Worm (Caenorhabditis elegans) whole organism, L2 larva: ENCODE measurements around the gene ras-1.
A peak's percentile ranks its signal among the peaks of the same experiment; 100 is the strongest.

Experiments used
- C34F6.9 ChIP-seq: fragments of 150-350 bp; optimal IDR thresholded peaks from 2 replicates; lab custom pipeline; 2014; ENCODE audit warnings: missing biosample characterization, missing genetic modification characterization
- F13H6.1 ChIP-seq: sonication (generic microtip); optimal IDR thresholded peaks from 2 replicates; lab custom pipeline; 2016; ENCODE audit warnings: missing genetic modification characterization, missing compliant biosample characterization
- R02D3.7 ChIP-seq: fragments of 150-350 bp; optimal IDR thresholded peaks from 2 replicates; lab custom pipeline; 2014; ENCODE audit warnings: missing biosample characterization, missing genetic modification characterization
- Y55F3AM.14 ChIP-seq: fragments of 200-800 bp; sonication (Bioruptor generic); optimal IDR thresholded peaks from 2 replicates; lab custom pipeline; 2018; ENCODE audit warnings: mild to moderate bottlenecking, missing genetic modification characterization, missing compliant biosample characterization
- ZK546.5 ChIP-seq: sonication (generic microtip); optimal IDR thresholded peaks from 2 replicates; lab custom pipeline; 2017; ENCODE audit warnings: missing biosample characterization, missing genetic modification characterization
- alr-1 ChIP-seq: fragments of 150-350 bp; optimal IDR thresholded peaks from 2 replicates; lab custom pipeline; 2014; ENCODE audit warnings: missing biosample characterization, missing genetic modification characterization
- aly-2 ChIP-seq: fragments of 150-350 bp; optimal IDR thresholded peaks from 2 replicates; lab custom pipeline; 2014; ENCODE audit warnings: missing biosample characterization, missing genetic modification characterization
- ama-1 ChIP-seq: fragments of 150-350 bp; optimal IDR thresholded peaks from 2 replicates; lab custom pipeline; 2018; ENCODE audit warnings: inconsistent platforms
- blmp-1 ChIP-seq: sonication (generic microtip); optimal IDR thresholded peaks from 2 replicates; lab custom pipeline; 2017; ENCODE audit warnings: missing genetic modification characterization, mild to moderate bottlenecking, missing compliant biosample characterization, antibody characterized with exemption, moderate library complexity; ENCODE audit not compliant: insufficient read depth
- ceh-16 ChIP-seq: fragments of 150-350 bp; optimal IDR thresholded peaks from 2 replicates; lab custom pipeline; 2014; ENCODE audit warnings: missing biosample characterization, missing genetic modification characterization
- ceh-82 ChIP-seq: fragments of 150-350 bp; optimal IDR thresholded peaks from 2 replicates; lab custom pipeline; 2014; ENCODE audit warnings: missing biosample characterization, missing genetic modification characterization
- dmd-4 ChIP-seq: sonication (generic microtip); optimal IDR thresholded peaks from 2 replicates; lab custom pipeline; 2017; ENCODE audit warnings: missing biosample characterization, missing genetic modification characterization
- elt-1 ChIP-seq: fragments of 150-350 bp; optimal IDR thresholded peaks from 2 replicates; lab custom pipeline; 2014; ENCODE audit warnings: missing biosample characterization, missing genetic modification characterization
- elt-3 ChIP-seq: sonication (generic microtip); optimal IDR thresholded peaks from 2 replicates; lab custom pipeline; 2017; ENCODE audit warnings: missing biosample characterization, missing genetic modification characterization
- fos-1 ChIP-seq: fragments of 150-350 bp; optimal IDR thresholded peaks from 2 replicates; lab custom pipeline; 2014; ENCODE audit warnings: missing biosample characterization, missing genetic modification characterization
- gmeb-1 ChIP-seq: fragments of 150-350 bp; optimal IDR thresholded peaks from 2 replicates; lab custom pipeline; 2014; ENCODE audit warnings: missing biosample characterization, missing genetic modification characterization
- lin-11 ChIP-seq: fragments of 150-350 bp; sonication (generic microtip); optimal IDR thresholded peaks from 2 replicates; lab custom pipeline; 2014; ENCODE audit warnings: missing biosample characterization, missing genetic modification characterization, inconsistent platforms, mixed read lengths
- lin-13 ChIP-seq: fragments of 150-350 bp; optimal IDR thresholded peaks from 2 replicates; lab custom pipeline; 2014; ENCODE audit warnings: missing biosample characterization, missing genetic modification reagents, missing genetic modification characterization
- lsy-2 ChIP-seq, 2 experiments: fragments of 150-350 bp in 1 of 2; sonication (generic microtip) in 1 of 2; optimal IDR thresholded peaks; 2 replicates each; lab custom pipeline; 2014 to 2017; ENCODE audit warnings: missing biosample characterization in 2 of 2, missing genetic modification characterization in 2 of 2
- mab-5 ChIP-seq: fragments of 150-350 bp; optimal IDR thresholded peaks from 2 replicates; lab custom pipeline; 2014; ENCODE audit warnings: missing biosample characterization, missing genetic modification characterization
- mbf-1 ChIP-seq: sonication (generic microtip); optimal IDR thresholded peaks from 2 replicates; lab custom pipeline; 2017; ENCODE audit warnings: missing biosample characterization, missing genetic modification characterization
- mdl-1 ChIP-seq, 2 experiments: fragments of 150-350 bp in 1 of 2; sonication (generic microtip) in 1 of 2; optimal IDR thresholded peaks; 2 replicates each; lab custom pipeline; 2017; ENCODE audit warnings: missing biosample characterization in 2 of 2, missing genetic modification characterization in 2 of 2
- nhr-10 ChIP-seq: sonication (generic microtip); optimal IDR thresholded peaks from 2 replicates; lab custom pipeline; 2017; ENCODE audit warnings: missing biosample characterization, missing genetic modification characterization
- nhr-11 ChIP-seq: fragments of 150-350 bp; optimal IDR thresholded peaks from 2 replicates; lab custom pipeline; 2014; ENCODE audit warnings: missing biosample characterization, missing genetic modification characterization
- nhr-12 ChIP-seq: fragments of 150-350 bp; optimal IDR thresholded peaks from 2 replicates; lab custom pipeline; 2014; ENCODE audit warnings: missing biosample characterization, missing genetic modification characterization
- nhr-21 ChIP-seq: fragments of 150-350 bp; optimal IDR thresholded peaks from 2 replicates; lab custom pipeline; 2014; ENCODE audit warnings: missing biosample characterization, missing genetic modification characterization
- nhr-23 ChIP-seq: fragments of 150-350 bp; optimal IDR thresholded peaks from 2 replicates; lab custom pipeline; 2014; ENCODE audit warnings: missing biosample characterization, missing genetic modification reagents, missing genetic modification characterization
- nhr-237 ChIP-seq: fragments of 150-350 bp; optimal IDR thresholded peaks from 2 replicates; lab custom pipeline; 2014; ENCODE audit warnings: missing biosample characterization, missing genetic modification characterization
- nhr-6 ChIP-seq: fragments of 150-350 bp; optimal IDR thresholded peaks from 2 replicates; lab custom pipeline; 2014; ENCODE audit warnings: missing biosample characterization, missing genetic modification characterization
- nhr-77 ChIP-seq: fragments of 150-350 bp; optimal IDR thresholded peaks from 2 replicates; lab custom pipeline; 2014; ENCODE audit warnings: missing biosample characterization, missing genetic modification characterization
- peb-1 ChIP-seq: fragments of 150-350 bp; optimal IDR thresholded peaks from 2 replicates; lab custom pipeline; 2014; ENCODE audit warnings: missing biosample characterization, missing genetic modification characterization
- sem-4 ChIP-seq: fragments of 150-350 bp; optimal IDR thresholded peaks from 2 replicates; lab custom pipeline; 2014; ENCODE audit warnings: missing biosample characterization, missing genetic modification reagents, missing genetic modification characterization
- skn-1 ChIP-seq: sonication (generic microtip); optimal IDR thresholded peaks from 2 replicates; lab custom pipeline; 2017; ENCODE audit warnings: missing biosample characterization, missing genetic modification characterization
- sma-9 ChIP-seq, 2 experiments: fragments of 150-350 bp in 1 of 2; sonication (generic microtip) in 1 of 2; optimal IDR thresholded peaks; 2 replicates each; lab custom pipeline; 2014 to 2016; ENCODE audit warnings: missing genetic modification characterization in 2 of 2, mild to moderate bottlenecking in 1 of 2, missing biosample characterization in 1 of 2, missing compliant biosample characterization in 1 of 2, missing genetic modification reagents in 1 of 2, moderate library complexity in 1 of 2
- snpc-4 ChIP-seq: fragments of 150-350 bp; optimal IDR thresholded peaks from 2 replicates; lab custom pipeline; 2014; ENCODE audit warnings: missing biosample characterization, missing genetic modification characterization
- unc-39 ChIP-seq: fragments of 150-350 bp; optimal IDR thresholded peaks from 2 replicates; lab custom pipeline; 2014; ENCODE audit warnings: missing biosample characterization, missing genetic modification characterization
- unc-55 ChIP-seq: fragments of 150-350 bp; sonication (generic microtip); optimal IDR thresholded peaks from 3 replicates; lab custom pipeline; 2014; ENCODE audit warnings: missing biosample characterization, missing genetic modification reagents, missing genetic modification characterization
- unc-62 ChIP-seq: fragments of 150-350 bp; optimal IDR thresholded peaks from 2 replicates; lab custom pipeline; 2014; ENCODE audit warnings: missing biosample characterization, missing genetic modification reagents, missing genetic modification characterization
- zag-1 ChIP-seq: fragments of 150-350 bp; optimal IDR thresholded peaks from 2 replicates; lab custom pipeline; 2014; ENCODE audit warnings: missing biosample characterization, missing genetic modification characterization
- ztf-1 ChIP-seq: fragments of 200-800 bp; sonication (Bioruptor generic); conservative IDR thresholded peaks from 2 replicates; pipeline ENCODE4 v1.3.6; 2022; ENCODE audit warnings: missing genetic modification characterization, missing compliant biosample characterization
- ztf-11 ChIP-seq: sonication (generic microtip); optimal IDR thresholded peaks from 2 replicates; lab custom pipeline; 2017; ENCODE audit warnings: missing biosample characterization, missing genetic modification characterization
- ztf-4 ChIP-seq: fragments of 150-350 bp; optimal IDR thresholded peaks from 2 replicates; lab custom pipeline; 2014; ENCODE audit warnings: missing biosample characterization, missing genetic modification characterization

Gene ras-1

DNA sequence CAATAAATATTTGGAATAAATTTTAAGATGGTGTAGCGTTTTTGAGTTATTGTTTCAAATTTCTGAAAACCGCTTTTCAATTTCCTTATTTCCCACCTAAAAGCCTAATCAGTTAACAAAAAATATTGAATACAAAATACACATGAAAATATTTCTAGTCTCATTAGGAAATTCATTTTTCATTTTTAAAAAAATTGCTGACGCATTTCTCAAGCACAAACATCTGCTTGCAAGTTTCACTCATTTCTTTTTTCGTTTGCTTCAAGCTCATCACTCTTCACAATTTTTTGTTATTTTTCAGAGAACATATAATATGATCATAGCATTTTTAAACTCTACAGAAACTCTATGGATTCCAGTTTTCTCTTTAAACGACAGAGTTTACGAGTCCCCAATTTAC, 35.9 kb upstream of the ras-1 start, which contains the start of gene sre-41:
TSS of gene sre-41 (plus strand) at position 301 of the 400 bp plus-strand sequence.
- TF ChIP-seq gmeb-1 (tag; lab: Kevin White, UChicago) (no peak), unc-62 (GFP tag; lab: Kevin White, UChicago) (no peak), ceh-82 (tag; lab: Kevin White, UChicago) (no peak), mdl-1 (tag; optimal IDR thresholded peaks at IDR 0.05; lab: Kevin White, UChicago) (no peak), unc-55 (GFP tag; lab: Kevin White, UChicago) (no peak), fos-1 (tag; lab: Kevin White, UChicago) (no peak), ceh-16 (no peak), ZK546.5 (tag; lab: Kevin White, UChicago) (no peak), elt-1 (tag; lab: Kevin White, UChicago) (no peak)

DNA sequence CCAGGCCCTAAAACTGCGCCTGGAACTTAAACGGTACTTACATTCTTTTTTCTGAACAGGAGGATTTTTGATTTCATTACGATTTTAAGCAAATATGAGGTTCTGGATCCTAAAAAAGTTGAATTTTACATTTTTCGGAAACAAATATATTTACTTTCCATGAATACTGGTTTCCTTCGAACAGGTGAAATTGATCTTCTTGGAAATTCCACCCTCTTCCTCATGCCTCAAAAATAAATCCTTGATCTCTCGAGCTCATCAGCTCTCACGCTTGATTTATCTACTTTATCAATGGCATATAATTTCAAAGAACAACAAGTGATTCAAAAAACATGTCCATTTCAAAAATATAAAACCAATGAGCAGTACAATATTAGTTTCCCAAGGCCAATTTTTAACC, 35.4 kb upstream of the ras-1 start:
- TF ChIP-seq sma-9 (GFP tag; optimal IDR thresholded peaks at IDR 0.05; lab: Kevin White, UChicago) (no peak), sma-9 (tag; optimal IDR thresholded peaks at IDR 0.05; lab: Kevin White, UChicago) (no peak), unc-39 (no peak), skn-1 (tag; lab: Kevin White, UChicago) (no peak), nhr-23 (tag; lab: Kevin White, UChicago) (no peak), ztf-4 (tag; lab: Kevin White, UChicago) (no peak)
- TF ChIP-seq, all 48 proteins: peak for 0

- TF ChIP-seq ceh-82 (tag; lab: Kevin White, UChicago) (no peak), snpc-4 (tag; lab: Kevin White, UChicago) (no peak), sma-9 (GFP tag; optimal IDR thresholded peaks at IDR 0.05; lab: Kevin White, UChicago) (no peak), sma-9 (tag; optimal IDR thresholded peaks at IDR 0.05; lab: Kevin White, UChicago) (no peak), mab-5 (tag; lab: Kevin White, UChicago) (no peak), dmd-4 (tag; lab: Kevin White, UChicago) (no peak), unc-55 (GFP tag; lab: Kevin White, UChicago) (no peak), sem-4 (tag; lab: Kevin White, UChicago) (no peak), gmeb-1 (tag; lab: Kevin White, UChicago) (no peak), ztf-11 (no peak), nhr-12 (tag; lab: Kevin White, UChicago) (no peak), blmp-1 (tag; lab: Kevin White, UChicago) (no peak)
- TF ChIP-seq, all 48 proteins: peak for 0
These were observed 34.7 kb upstream of the ras-1 start, which contains the start of gene sre-42 for ce11 chrII:12386781-12387180. Gene sre-42, minus strand, starts transcription at chrII:12386881.

DNA sequence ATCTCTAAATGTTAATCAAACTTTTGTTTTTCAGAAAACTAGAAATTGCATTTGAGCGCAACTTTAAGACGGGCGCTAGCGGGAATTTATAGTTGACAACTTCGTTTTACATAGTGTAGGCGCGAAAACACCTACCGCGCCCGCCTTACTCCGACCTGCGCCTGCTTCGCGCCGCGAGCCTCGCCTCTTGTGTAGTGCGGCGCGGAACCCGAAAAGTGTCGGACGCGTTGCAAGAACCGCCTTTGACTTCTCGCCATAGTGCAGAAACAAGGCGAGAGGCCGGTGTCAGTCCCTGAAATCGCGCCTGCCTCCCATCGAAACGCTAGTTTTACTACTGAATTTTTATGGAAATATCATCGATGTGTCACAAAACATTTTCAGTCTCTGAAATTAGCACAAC, 33.8 kb upstream of the ras-1 start:
- no peak for TF ChIP-seq dmd-4 (tag; lab: Kevin White, UChicago)
- peak; percentile 61 for TF ChIP-seq snpc-4 (tag; lab: Kevin White, UChicago)

ce11 chrII:12382625-12383562, 30.9 kb upstream of the ras-1 start, which contains the start of gene btb-14:
Gene btb-14, plus strand, starts transcription at chrII:12383463.
- TF ChIP-seq dmd-4 (tag; lab: Kevin White, UChicago) (no peak), F13H6.1 (peak; percentile 22), elt-3 (no peak), zag-1 (no peak), alr-1 (no peak), C34F6.9 (tag; lab: Kevin White, UChicago) (peak; percentile 59), aly-2 (tag; lab: Kevin White, UChicago) (no peak), nhr-77 (tag; lab: Kevin White, UChicago) (no peak), nhr-6 (no peak), lsy-2 (tag; optimal IDR thresholded peaks at IDR 0.05; lab: Kevin White, UChicago) (peak in 1 of 2 experiments; percentile 48), ztf-1 (GFP tag; lab: Robert Waterston, UW) (no peak), nhr-11 (no peak), R02D3.7 (tag; lab: Kevin White, UChicago) (no peak), ama-1 (no peak), unc-62 (GFP tag; lab: Kevin White, UChicago) (no peak), lin-11 (tag; lab: Kevin White, UChicago) (no peak), nhr-10 (tag; lab: Kevin White, UChicago) (no peak), nhr-21 (tag; lab: Kevin White, UChicago) (no peak), peb-1 (no peak), ZK546.5 (tag; lab: Kevin White, UChicago) (no peak), ztf-4 (tag; lab: Kevin White, UChicago) (no peak), nhr-237 (tag; lab: Kevin White, UChicago) (no peak), nhr-23 (tag; lab: Kevin White, UChicago) (no peak), ztf-11 (no peak), Y55F3AM.14 (GFP tag; lab: Kevin White, UChicago) (no peak), lin-13 (GFP tag; lab: Kevin White, UChicago) (peak; percentile 17), mab-5 (tag; lab: Kevin White, UChicago) (no peak), sem-4 (tag; lab: Kevin White, UChicago) (no peak), unc-39 (no peak), mbf-1 (tag; lab: Kevin White, UChicago) (no peak)
